Fruit fly (Drosophila melanogaster) S2 (cell line): ENCODE results near the gene CG14537.
A peak's percentile ranks its signal among the peaks of the same experiment; 100 is the strongest.

ENCODE experiments used
- CG8478 ChIP-seq: fragments of >200 bp; optimal IDR thresholded peaks from 2 replicates; lab custom pipeline; 2018
- CTCF ChIP-seq, 2 experiments: fragments of >200 bp; optimal IDR thresholded peaks; 2 replicates each; lab custom pipeline; 2018

DNA sequence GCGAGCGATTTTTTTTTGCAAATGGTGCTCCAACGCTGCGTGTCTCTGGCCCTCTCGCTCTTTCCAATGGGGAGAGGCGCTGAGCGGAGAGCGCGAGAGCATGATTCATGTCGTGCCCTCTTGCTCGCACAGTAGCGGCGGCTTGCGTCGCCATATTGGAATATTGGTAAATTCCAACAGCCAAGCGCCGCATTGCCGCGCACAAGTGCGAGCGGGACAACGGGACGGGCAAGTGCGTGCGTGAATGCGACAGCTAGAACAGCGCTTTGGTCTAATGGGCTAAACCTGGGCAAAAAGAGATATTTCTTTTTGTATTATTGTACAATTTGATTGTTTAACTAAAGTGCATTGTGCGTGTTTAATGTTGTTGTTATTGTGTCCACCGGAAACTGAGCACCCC, 12.0 kb upstream of the CG14537 start:
- peak; percentile 22 to 60 for TF ChIP-seq CTCF (optimal IDR thresholded peaks at IDR 0.05; lab: Kevin White, UChicago)
- TF ChIP-seq CG8478 (lab: Kevin White, UChicago) = no peak
